Fruit fly (Drosophila melanogaster) whole organism, larva: Measurements from ENCODE around the gene tral.

Source experiments
- noc ChIP-seq: fragments of 200-800 bp; sonication (Bioruptor generic); optimal IDR thresholded peaks from 3 replicates; lab custom pipeline; 2019; ENCODE audit warnings: missing biosample characterization, mild to moderate bottlenecking, missing genetic modification characterization, moderate library complexity

The tral gene

dm6 chr3L:12532220-12532619 lies 17.4 kb downstream of the tral start:
- no peak for TF ChIP-seq noc (tag; lab: Kevin White, UChicago)

DNA sequence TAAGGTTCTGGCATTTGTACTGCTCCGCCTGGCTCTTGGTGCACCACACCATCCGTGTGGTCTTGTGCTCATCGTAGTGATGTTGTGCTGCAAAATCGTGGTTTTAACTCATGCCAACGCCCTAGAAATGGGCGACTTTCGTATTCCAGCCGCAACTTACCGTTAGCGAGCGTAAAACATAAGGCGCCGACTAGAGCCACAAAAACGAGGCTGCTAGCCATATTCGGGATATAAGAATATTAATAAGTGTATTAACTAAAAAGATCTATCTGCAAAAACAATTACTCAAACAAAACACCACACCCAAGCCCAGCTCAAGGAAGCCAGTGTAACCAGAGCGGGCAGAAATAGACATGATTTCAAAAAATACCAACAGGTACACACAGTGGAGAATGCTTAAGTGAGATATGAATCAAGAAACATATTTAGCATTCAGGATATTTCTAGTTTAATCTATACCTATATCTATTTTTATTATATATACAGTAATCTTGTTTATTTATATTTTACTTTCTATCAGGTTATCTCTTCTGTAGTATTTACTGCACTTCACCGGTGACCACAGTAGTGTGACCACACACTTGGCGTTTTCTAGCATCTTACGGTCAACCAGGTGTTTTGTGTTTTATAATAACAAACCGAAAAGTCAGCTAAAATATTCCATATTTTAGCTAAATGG lies 18.7 kb downstream of the tral start, which contains the start of the genes Tsf2 and CG34242:
Tsf2 (minus strand) TSS at position 333 of the 679 bp plus-strand sequence.
CG34242 (plus strand) TSS at position 605 of the 679 bp plus-strand sequence.
- TF ChIP-seq noc (tag; lab: Kevin White, UChicago): no peak

DNA sequence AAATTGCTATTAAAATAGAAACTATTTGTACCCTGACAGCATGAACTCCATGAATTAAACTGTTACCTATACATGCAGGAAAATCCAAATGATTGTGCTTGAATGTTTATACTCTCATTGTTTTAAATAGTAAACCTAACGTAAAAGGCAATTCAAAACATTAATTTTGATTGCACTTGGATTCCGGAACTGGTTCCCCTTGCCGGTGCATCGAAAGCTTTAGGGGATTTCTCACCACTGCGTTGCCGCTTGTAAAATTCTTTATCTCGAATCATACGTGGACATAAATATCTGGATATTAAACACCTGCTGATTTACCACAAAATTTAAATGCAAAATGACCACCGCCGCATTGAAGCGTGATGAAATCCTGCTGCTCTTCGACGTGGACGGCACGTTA lies 19.5 kb downstream of the tral start, which contains the start of gene Pmm2:
Pmm2 (plus strand) TSS at position 273 of the 400 bp plus-strand sequence.
- no peak for TF ChIP-seq noc (tag; lab: Kevin White, UChicago)

dm6 chr3L:12537123-12537522 lies 22.3 kb downstream of the tral start, which contains the start of gene CG4069:
TSS of gene CG4069 (minus strand) at chr3L:12537315.
- no peak for TF ChIP-seq noc (tag; lab: Kevin White, UChicago)

dm6 chr3L:12549471-12549870 lies 34.6 kb downstream of the tral start:
- no peak for TF ChIP-seq noc (tag; lab: Kevin White, UChicago)

- TF ChIP-seq noc (tag; lab: Kevin White, UChicago): no peak
Measured at dm6 chr3L:12551671-12552070, 36.8 kb downstream of the tral start.

dm6 chr3L:12557736-12558135 lies 42.9 kb downstream of the tral start:
- no peak for TF ChIP-seq noc (tag; lab: Kevin White, UChicago)

DNA sequence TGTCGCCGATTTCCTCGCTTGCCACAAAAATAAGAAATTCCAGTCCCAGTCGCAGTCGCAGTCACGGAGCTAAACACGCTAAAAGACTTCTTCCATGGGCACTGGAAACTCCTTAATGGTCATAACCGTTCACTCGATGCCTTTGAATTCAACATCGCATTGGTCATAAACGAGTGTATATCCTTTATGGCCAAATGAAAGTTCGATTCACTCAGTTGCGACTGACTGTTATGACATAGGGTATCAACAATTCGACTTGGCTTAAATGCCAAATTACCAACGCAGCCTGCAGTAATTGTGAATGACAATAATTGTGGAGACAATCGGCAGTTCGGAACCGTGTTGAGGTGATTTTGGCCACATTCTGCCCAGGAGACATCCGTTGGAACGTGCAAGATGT lies 44.4 kb downstream of the tral start:
- no peak for TF ChIP-seq noc (tag; lab: Kevin White, UChicago)

DNA sequence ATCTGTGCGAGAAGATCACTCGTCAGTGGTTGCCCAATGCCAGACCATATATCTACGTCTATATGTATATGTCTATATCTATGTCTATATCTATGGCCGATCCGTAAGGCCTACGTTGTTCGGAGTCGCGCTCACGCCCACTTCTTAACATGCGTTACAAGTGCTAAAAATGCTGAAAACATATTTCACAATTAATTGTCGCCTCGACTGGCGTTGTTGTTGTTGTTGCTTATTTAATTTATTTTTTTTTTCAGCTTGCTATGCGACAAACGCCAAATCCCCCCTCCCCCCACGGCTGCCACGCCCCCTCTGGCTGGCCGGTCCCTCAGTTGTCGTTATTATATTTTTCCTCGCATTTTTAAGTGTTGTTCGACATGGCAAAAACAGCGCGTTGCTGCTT lies 49.4 kb downstream of the tral start:
- no peak for TF ChIP-seq noc (tag; lab: Kevin White, UChicago)

DNA sequence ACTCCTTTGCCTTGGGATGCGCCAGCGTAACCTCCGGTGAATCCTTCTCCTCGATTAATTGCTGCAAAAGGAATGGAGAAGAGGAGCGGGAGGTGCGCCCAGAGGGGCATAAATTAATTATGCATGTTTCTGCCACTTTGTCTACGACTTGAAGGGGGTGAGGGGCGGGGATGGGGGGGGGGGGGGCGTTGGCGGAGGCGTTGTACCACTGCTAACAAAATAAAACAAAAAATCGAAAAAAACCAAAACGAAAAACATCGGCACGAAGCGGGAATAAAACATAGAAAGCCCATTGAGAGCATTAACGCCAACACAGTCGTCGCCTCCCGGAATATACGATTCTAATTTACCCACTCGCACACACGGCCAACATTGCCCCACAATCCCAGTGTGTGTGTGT lies 50.1 kb downstream of the tral start:
- TF ChIP-seq noc (tag; lab: Kevin White, UChicago): no peak

dm6 chr3L:12565422-12565821 lies 50.6 kb downstream of the tral start:
- no peak for TF ChIP-seq noc (tag; lab: Kevin White, UChicago)

- no peak for TF ChIP-seq noc (tag; lab: Kevin White, UChicago)
Measured at dm6 chr3L:12566065-12566730, 51.3 kb downstream of the tral start.
